Fruit fly (Drosophila melanogaster) S2 (cell line): ENCODE data around the gene CG13928.

ENCODE experiments used
- CG8478 ChIP-seq: fragments of >200 bp; optimal IDR thresholded peaks from 2 replicates; lab custom pipeline; 2018
- CTCF ChIP-seq, 2 experiments: fragments of >200 bp; optimal IDR thresholded peaks; 2 replicates each; lab custom pipeline; 2018

DNA sequence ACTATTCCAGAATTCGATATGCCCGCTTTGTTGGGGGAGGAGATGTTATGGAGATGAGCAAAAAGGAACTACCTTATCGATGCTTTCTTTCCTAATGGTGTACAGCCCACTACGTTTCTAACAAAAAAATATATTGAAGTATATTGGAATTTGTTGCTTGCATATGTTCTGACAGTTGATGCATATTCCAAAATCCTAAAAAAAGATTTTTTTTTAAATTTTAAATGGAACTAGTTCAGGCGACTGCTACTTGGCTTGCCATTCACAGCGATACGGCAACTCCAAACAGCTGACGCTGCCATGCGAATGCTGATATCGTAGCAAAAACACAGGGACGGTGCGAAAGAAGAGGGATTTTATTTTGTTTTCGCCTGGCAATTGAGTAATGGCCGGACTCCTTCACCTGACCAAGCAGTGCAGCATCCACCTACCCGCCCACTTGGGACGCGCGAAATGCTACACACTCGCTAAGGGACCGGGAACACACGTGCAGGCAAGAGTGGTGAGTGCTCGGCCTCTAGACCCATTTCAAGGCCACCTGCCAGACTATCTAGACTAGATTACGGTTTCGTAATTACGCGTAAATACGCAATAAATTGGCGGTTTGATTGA, 10.0 kb downstream of the CG13928 start, which contains the start of the genes CG13926, ABCB7 and CG33230:
- TF ChIP-seq CTCF (optimal IDR thresholded peaks at IDR 0.05; lab: Kevin White, UChicago) = no peak
- TF ChIP-seq CG8478 = no peak
